Worm (Caenorhabditis elegans): ENCODE results near the gene F43C1.5.

- TF ChIP-seq lsy-2 (tag; optimal IDR thresholded peaks at IDR 0.05) (no peak), nhr-2 (tag; optimal IDR thresholded peaks at IDR 0.05) (no peak), sem-2 (GFP tag; optimal IDR thresholded peaks at IDR 0.05) (no peak), ztf-11 (tag; optimal IDR thresholded peaks at IDR 0.05) (no peak)
Measured at ce11 chrIII:4243461-4243860, 14.5 kb downstream of the F43C1.5 start, which contains the start of gene mrpl-21.

Measured in whole organism, mixed stage, embryonic.